Fruit fly (Drosophila melanogaster) whole organism, embryonic: ENCODE results near the gene Syx16.
A peak's percentile ranks its signal among the peaks of the same experiment; 100 is the strongest.

Experiments
- CG1024 ChIP-seq: fragments of 200-800 bp; sonication (Bioruptor generic); IDR thresholded peaks from 2 replicates; pipeline ENCODE4 v1.3.6; 2022; ENCODE audit warnings: missing biosample characterization, missing genetic modification characterization
- CG34376 ChIP-seq: fragments of 200-800 bp; sonication (Bioruptor generic); optimal IDR thresholded peaks from 2 replicates; lab custom pipeline; 2018; ENCODE audit warnings: missing biosample characterization, mild to moderate bottlenecking, missing genetic modification characterization
- Dip2 ChIP-seq: fragments of 200-800 bp; sonication (Bioruptor generic); IDR thresholded peaks from 2 replicates; pipeline ENCODE4 v1.3.6; 2022; ENCODE audit warnings: missing biosample characterization, missing genetic modification characterization
- Hmr ChIP-seq: fragments of 200-800 bp; sonication (Bioruptor generic); optimal IDR thresholded peaks from 3 replicates; lab custom pipeline; 2017; ENCODE audit warnings: mild to moderate bottlenecking, missing biosample characterization, missing genetic modification reagents, missing genetic modification characterization
- NK7.1 ChIP-seq: fragments of 200-800 bp; sonication (Bioruptor generic); optimal IDR thresholded peaks from 3 replicates; lab custom pipeline; 2016; ENCODE audit warnings: missing biosample characterization, missing genetic modification characterization
- h ChIP-seq: fragments of >200 bp; optimal IDR thresholded peaks from 2 replicates; lab custom pipeline; 2017
- nerfin-1 ChIP-seq: fragments of 200-800 bp; sonication (Bioruptor generic); optimal IDR thresholded peaks from 3 replicates; lab custom pipeline; 2019; ENCODE audit warnings: missing biosample characterization, mild to moderate bottlenecking, missing genetic modification characterization, moderate library complexity
- row ChIP-seq: fragments of 200-800 bp; sonication (Bioruptor generic); IDR thresholded peaks from 3 replicates; pipeline ENCODE4 v1.3.6; 2022; ENCODE audit warnings: missing biosample characterization, missing genetic modification characterization

dm6 chrX:20429482-20430204 is 36.1 kb upstream of the Syx16 start, which contains the start of the genes CG11710 and mal:
- TF ChIP-seq nerfin-1 (tag; lab: Kevin White, UChicago) (peak; percentile 77), CG34376 (peak; percentile 49), NK7.1 (GFP tag; lab: Kevin White, UChicago) (peak; percentile 73), Dip2 (GFP tag; lab: Robert Waterston, UW) (no peak), row (GFP tag; lab: Robert Waterston, UW) (peak; percentile 95), h (lab: Kevin White, UChicago) (no peak), Hmr (GFP tag; lab: Kevin White, UChicago) (no peak), CG1024 (GFP tag; lab: Robert Waterston, UW) (no peak)
